Worm (Caenorhabditis elegans) whole organism, L4 larva: ENCODE measurements around the gene mrps-26.

Experiments used
- F10B5.3 ChIP-seq: sonication (generic microtip); optimal IDR thresholded peaks from 2 replicates; lab custom pipeline; 2016; ENCODE audit warnings: mild to moderate bottlenecking, missing genetic modification characterization, missing compliant biosample characterization
- F49E8.2 ChIP-seq: sonication (generic microtip); optimal IDR thresholded peaks from 2 replicates; lab custom pipeline; 2016; ENCODE audit warnings: missing compliant biosample characterization, mild to moderate bottlenecking, missing genetic modification characterization, borderline replicate concordance
- aly-2 ChIP-seq: sonication (generic microtip); optimal IDR thresholded peaks from 2 replicates; lab custom pipeline; 2018; ENCODE audit warnings: missing biosample characterization, missing genetic modification characterization
- dmd-9 ChIP-seq: fragments of 200-800 bp; sonication (Bioruptor generic); IDR thresholded peaks from 2 replicates; pipeline ENCODE4 v1.3.6; 2022; ENCODE audit warnings: missing genetic modification reagents, missing genetic modification characterization, missing compliant biosample characterization
- fkh-10 ChIP-seq: fragments of 150-350 bp; optimal IDR thresholded peaks from 2 replicates; lab custom pipeline; 2014; ENCODE audit warnings: missing biosample characterization, missing genetic modification reagents, missing genetic modification characterization
- hlh-30 ChIP-seq: sonication (generic microtip); optimal IDR thresholded peaks from 2 replicates; lab custom pipeline; 2017; ENCODE audit warnings: antibody characterized with exemption, mild to moderate bottlenecking, missing genetic modification characterization, missing compliant biosample characterization; ENCODE audit not compliant: insufficient read depth
- mdl-1 ChIP-seq, 2 experiments: fragments of 150-350 bp in 1 of 2; sonication (generic microtip) in 1 of 2; optimal IDR thresholded peaks; 2 replicates each; lab custom pipeline; 2014 to 2017; ENCODE audit warnings: missing biosample characterization in 2 of 2, missing genetic modification characterization in 2 of 2
- nhr-25 ChIP-seq: sonication (generic microtip); optimal IDR thresholded peaks from 2 replicates; lab custom pipeline; 2017; ENCODE audit warnings: missing genetic modification characterization, mild to moderate bottlenecking, missing compliant biosample characterization, antibody characterized with exemption, moderate library complexity, borderline replicate concordance; ENCODE audit not compliant: insufficient read depth
- nhr-77 ChIP-seq: fragments of 150-350 bp; optimal IDR thresholded peaks from 2 replicates; lab custom pipeline; 2014; ENCODE audit warnings: missing biosample characterization, missing genetic modification characterization
- set-16 ChIP-seq: fragments of 200-800 bp; sonication (Bioruptor generic); IDR thresholded peaks from 2 replicates; pipeline ENCODE4 v1.3.6; 2022; ENCODE audit warnings: missing genetic modification reagents, missing genetic modification characterization, missing compliant biosample characterization
- snpc-1.2 ChIP-seq: fragments of 200-800 bp; sonication (Bioruptor generic); IDR thresholded peaks from 2 replicates; pipeline ENCODE4 v1.3.6; 2022; ENCODE audit warnings: missing genetic modification reagents, missing genetic modification characterization, missing compliant biosample characterization
- unc-39 ChIP-seq: sonication (generic microtip); optimal IDR thresholded peaks from 2 replicates; lab custom pipeline; 2017; ENCODE audit warnings: missing biosample characterization, missing genetic modification characterization

ce11 chrIII:5277740-5278139 lies 43.3 kb downstream of the mrps-26 start, which contains the start of gene clk-1:
- TF ChIP-seq set-16 (GFP tag; lab: Robert Waterston, UW) (no peak), F10B5.3 (no peak), mdl-1 (tag; optimal IDR thresholded peaks at IDR 0.05; lab: Kevin White, UChicago) (no peak), dmd-9 (no peak), fkh-10 (GFP tag; lab: Kevin White, UChicago) (no peak), aly-2 (tag; lab: Kevin White, UChicago) (no peak), unc-39 (no peak), nhr-25 (tag; lab: Kevin White, UChicago) (no peak), hlh-30 (tag; lab: Kevin White, UChicago) (no peak), nhr-77 (no peak), snpc-1.2 (no peak), F49E8.2 (tag; lab: Kevin White, UChicago) (no peak)
